Worm (Caenorhabditis elegans): ENCODE results near the gene prdx-2.

Gene prdx-2

DNA sequence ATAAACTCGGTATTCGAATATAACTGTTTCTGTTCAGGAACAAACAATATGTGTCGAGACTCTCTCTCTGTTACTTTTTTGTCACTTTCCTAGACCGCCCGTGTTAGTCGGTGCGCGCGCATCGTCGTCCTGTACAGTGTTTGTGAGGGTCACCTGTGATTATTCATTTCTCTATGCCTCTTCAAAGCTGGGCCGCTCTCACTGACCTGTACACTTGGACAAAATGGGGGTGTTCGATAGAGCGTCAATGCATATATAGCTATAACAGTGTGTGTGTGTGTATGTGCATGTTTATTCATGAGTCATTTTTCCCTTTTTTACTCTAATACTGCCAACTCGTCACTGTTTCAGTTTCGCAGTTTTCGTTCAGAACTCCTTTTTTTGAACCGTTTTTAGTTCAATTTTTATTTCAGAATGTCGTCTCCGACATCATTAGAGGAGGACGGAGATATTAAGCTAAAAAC, 1.7 kb downstream of the prdx-2 start, which contains the start of gene pkc-3:
pkc-3 (plus strand) TSS at position 414 of the 464 bp plus-strand sequence.
- TF ChIP-seq nhr-11 (tag; optimal IDR thresholded peaks at IDR 0.05) (no peak), unc-62 (GFP tag; optimal IDR thresholded peaks at IDR 0.05) (no peak), R02D3.7 (tag; optimal IDR thresholded peaks at IDR 0.05) (peak; percentile 7), elt-3 (tag; optimal IDR thresholded peaks at IDR 0.05) (peak in 2 of 3 experiments; percentile 17 to 30), pqm-1 (tag; optimal IDR thresholded peaks at IDR 0.05) (peak; percentile 50), ceh-28 (tag; optimal IDR thresholded peaks at IDR 0.05) (peak; percentile 37), nfya-1 (tag; optimal IDR thresholded peaks at IDR 0.05; ENCODE audit: insufficient read depth) (peak; percentile 53), egl-5 (tag; optimal IDR thresholded peaks at IDR 0.05) (no peak), pha-4 (tag; optimal IDR thresholded peaks at IDR 0.05) (peak; percentile 94), snpc-4 (tag; optimal IDR thresholded peaks at IDR 0.05) (peak; percentile 18), lsy-12 (tag; optimal IDR thresholded peaks at IDR 0.05) (no peak), hmg-11 (tag; optimal IDR thresholded peaks at IDR 0.05) (peak; percentile 81), mml-1 (tag; optimal IDR thresholded peaks at IDR 0.05) (no peak), lin-15B (tag; optimal IDR thresholded peaks at IDR 0.05) (peak; percentile 75), fkh-10 (GFP tag; optimal IDR thresholded peaks at IDR 0.05) (no peak), nhr-43 (tag; optimal IDR thresholded peaks at IDR 0.05; ENCODE audit: poor library complexity, severe bottlenecking) (peak; percentile 51), fos-1 (tag; optimal IDR thresholded peaks at IDR 0.05) (peak; percentile 80), ceh-82 (tag; optimal IDR thresholded peaks at IDR 0.05) (no peak), lin-39 (tag; optimal IDR thresholded peaks at IDR 0.05) (no peak), fkh-2 (tag; optimal IDR thresholded peaks at IDR 0.05) (no peak), ama-1 (optimal IDR thresholded peaks at IDR 0.05) (peak; percentile 96), ztf-4 (tag; optimal IDR thresholded peaks at IDR 0.05) (peak; percentile 26), tbx-2 (tag; optimal IDR thresholded peaks at IDR 0.05) (peak; percentile 45), nhr-25 (tag; optimal IDR thresholded peaks at IDR 0.05) (peak; percentile 98), elt-2 (tag; optimal IDR thresholded peaks at IDR 0.05) (peak; percentile 85), nhr-23 (tag; optimal IDR thresholded peaks at IDR 0.05) (peak; percentile 89), nhr-12 (tag; optimal IDR thresholded peaks at IDR 0.05) (no peak), jun-1 (tag; optimal IDR thresholded peaks at IDR 0.05) (peak; percentile 77), nhr-237 (tag; optimal IDR thresholded peaks at IDR 0.05) (no peak)

DNA sequence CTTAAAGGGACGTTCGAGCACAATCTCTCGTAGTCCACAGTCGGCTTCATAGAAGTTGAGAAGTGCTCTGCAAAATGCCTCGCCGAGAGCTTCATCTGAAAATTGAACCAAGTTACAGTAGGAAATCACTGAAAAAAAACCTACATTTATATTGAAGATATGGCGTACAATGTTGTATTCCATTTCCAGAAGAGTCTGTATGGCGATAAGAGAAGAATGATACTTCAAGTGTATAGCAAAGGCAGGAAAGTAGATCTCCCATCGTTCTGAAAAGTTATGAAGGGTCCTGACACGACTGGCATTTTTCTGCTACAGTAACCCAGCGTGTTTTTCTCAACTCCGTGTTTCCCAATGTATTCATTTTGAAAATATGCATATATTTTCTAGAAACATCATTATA, 6.3 kb downstream of the prdx-2 start:
- TF ChIP-seq nhr-25 (tag; optimal IDR thresholded peaks at IDR 0.05), result no peak
- TF ChIP-seq nhr-11 (tag; optimal IDR thresholded peaks at IDR 0.05), result no peak
- no peak for TF ChIP-seq unc-62 (GFP tag; optimal IDR thresholded peaks at IDR 0.05)
- no peak for TF ChIP-seq jun-1 (tag; optimal IDR thresholded peaks at IDR 0.05)
- TF ChIP-seq nhr-43 (tag; optimal IDR thresholded peaks at IDR 0.05; ENCODE audit: poor library complexity, severe bottlenecking), result peak; percentile 8
- no peak for TF ChIP-seq fkh-2 (tag; optimal IDR thresholded peaks at IDR 0.05)
- no peak for TF ChIP-seq mdl-1 (tag; optimal IDR thresholded peaks at IDR 0.05)
- peak; percentile 0 for TF ChIP-seq nhr-23 (tag; optimal IDR thresholded peaks at IDR 0.05)
- TF ChIP-seq tbx-2 (tag; optimal IDR thresholded peaks at IDR 0.05), result no peak
- TF ChIP-seq fos-1 (tag; optimal IDR thresholded peaks at IDR 0.05), result no peak

DNA sequence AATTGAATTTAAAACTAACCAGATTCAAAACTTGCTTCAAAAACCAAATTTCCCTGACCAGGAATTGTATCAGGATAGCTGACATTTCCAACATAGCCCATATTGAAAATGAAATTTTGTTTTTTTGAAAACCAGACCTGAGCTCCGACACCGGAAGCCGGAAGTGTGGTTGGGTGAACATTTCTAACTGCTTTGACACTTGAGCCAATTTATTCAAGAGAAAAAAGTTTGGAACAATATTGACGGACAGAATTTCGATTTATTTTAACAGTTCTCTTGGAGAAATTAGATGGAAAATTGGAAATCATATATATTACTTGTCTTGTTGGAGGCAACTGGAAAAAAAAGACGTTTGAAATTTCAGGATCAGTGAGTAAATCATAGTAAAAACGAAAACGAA, 9.2 kb downstream of the prdx-2 start, which contains the start of gene ccpp-6:
ccpp-6 (minus strand) TSS at position 101 of the 400 bp plus-strand sequence.
- TF ChIP-seq ceh-82 (tag; optimal IDR thresholded peaks at IDR 0.05) (no peak), jun-1 (tag; optimal IDR thresholded peaks at IDR 0.05) (no peak), ceh-16 (tag; optimal IDR thresholded peaks at IDR 0.05) (no peak), snpc-4 (tag; optimal IDR thresholded peaks at IDR 0.05) (no peak), elt-2 (tag; optimal IDR thresholded peaks at IDR 0.05) (peak; percentile 3)

DNA sequence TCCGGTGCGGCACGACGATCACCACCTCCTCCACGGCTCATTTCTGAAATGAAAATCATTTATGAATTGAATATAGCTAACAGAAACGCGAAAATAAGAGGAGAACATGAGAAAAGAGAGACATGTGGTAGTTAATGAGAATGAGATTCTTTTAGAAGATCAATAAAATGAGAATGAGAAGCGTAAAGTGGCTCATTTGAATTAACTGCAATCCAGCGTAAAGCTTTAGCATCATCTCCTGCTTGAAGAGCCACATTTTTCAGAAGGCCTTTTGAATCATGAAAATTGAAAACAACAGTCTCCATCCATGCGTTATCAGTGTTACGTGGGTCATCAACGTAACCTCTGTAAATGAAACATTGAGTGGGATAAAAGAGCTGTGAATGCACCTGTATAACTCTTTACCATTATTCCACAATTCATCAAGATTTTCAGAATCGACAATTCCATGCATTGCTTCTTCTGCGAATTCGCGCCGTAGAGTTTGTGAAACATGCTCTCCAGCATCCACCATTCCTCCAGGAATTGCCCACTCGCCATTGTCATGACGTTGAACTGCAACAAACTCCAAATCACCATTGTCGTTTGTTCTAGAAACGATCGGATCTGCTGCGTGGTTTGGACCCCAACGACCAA, 10.9 kb downstream of the prdx-2 start, which contains the start of gene rsp-4:
rsp-4 (minus strand) TSS at position 51 of the 636 bp plus-strand sequence.
- TF ChIP-seq aly-2 (tag; optimal IDR thresholded peaks at IDR 0.05) (no peak), tbx-2 (tag; optimal IDR thresholded peaks at IDR 0.05) (no peak), nhr-76 (tag; optimal IDR thresholded peaks at IDR 0.05) (no peak), fkh-10 (GFP tag; optimal IDR thresholded peaks at IDR 0.05) (no peak), nhr-23 (tag; optimal IDR thresholded peaks at IDR 0.05) (no peak), ceh-82 (tag; optimal IDR thresholded peaks at IDR 0.05) (no peak), lin-15B (tag; optimal IDR thresholded peaks at IDR 0.05) (no peak), nfya-1 (tag; optimal IDR thresholded peaks at IDR 0.05; ENCODE audit: insufficient read depth) (no peak), lsy-12 (tag; optimal IDR thresholded peaks at IDR 0.05) (no peak)
